Worm (Caenorhabditis elegans): ENCODE data around the gene srz-47.

Gene srz-47

ce11 chrV:17226119-17226518 lies 34.0 kb upstream of the srz-47 start, which contains the start of gene srh-112:
Gene srh-112 (minus strand): TSS chrV:17226219.
- TF ChIP-seq nhr-23 (tag; optimal IDR thresholded peaks at IDR 0.05) (no peak), lin-15B (tag; optimal IDR thresholded peaks at IDR 0.05) (no peak), nhr-237 (tag; optimal IDR thresholded peaks at IDR 0.05) (no peak), unc-62 (GFP tag; optimal IDR thresholded peaks at IDR 0.05) (no peak), tbx-2 (tag; optimal IDR thresholded peaks at IDR 0.05) (no peak), elt-2 (tag; optimal IDR thresholded peaks at IDR 0.05) (no peak), ceh-9 (tag; optimal IDR thresholded peaks at IDR 0.05) (no peak), nhr-12 (tag; optimal IDR thresholded peaks at IDR 0.05) (no peak), mdl-1 (tag; optimal IDR thresholded peaks at IDR 0.05) (no peak)

ce11 chrV:17225389-17225788 lies 33.3 kb upstream of the srz-47 start, which contains the start of gene scl-25:
Gene scl-25 (plus strand): TSS chrV:17225689.
- TF ChIP-seq nhr-25 (tag; optimal IDR thresholded peaks at IDR 0.05) (no peak), egl-5 (tag; optimal IDR thresholded peaks at IDR 0.05) (no peak), ZK546.5 (tag; optimal IDR thresholded peaks at IDR 0.05) (no peak), nhr-77 (tag; optimal IDR thresholded peaks at IDR 0.05) (no peak), sea-2 (GFP tag; optimal IDR thresholded peaks at IDR 0.05) (no peak), skn-1 (tag; optimal IDR thresholded peaks at IDR 0.05) (no peak), egl-27 (tag; optimal IDR thresholded peaks at IDR 0.05) (no peak), mdl-1 (tag; optimal IDR thresholded peaks at IDR 0.05) (no peak), zag-1 (tag; optimal IDR thresholded peaks at IDR 0.05) (no peak), nhr-12 (tag; optimal IDR thresholded peaks at IDR 0.05) (no peak), fkh-10 (GFP tag; optimal IDR thresholded peaks at IDR 0.05) (no peak), nhr-23 (tag; optimal IDR thresholded peaks at IDR 0.05) (no peak), lsy-12 (tag; optimal IDR thresholded peaks at IDR 0.05) (no peak), ceh-82 (tag; optimal IDR thresholded peaks at IDR 0.05) (no peak)

ce11 chrV:17223305-17223704 lies 31.2 kb upstream of the srz-47 start, which contains the start of gene srh-252:
Gene srh-252 (minus strand): TSS chrV:17223405.
- TF ChIP-seq ceh-16 (tag; optimal IDR thresholded peaks at IDR 0.05) (no peak), pha-4 (tag; optimal IDR thresholded peaks at IDR 0.05) (no peak), ceh-82 (tag; optimal IDR thresholded peaks at IDR 0.05) (no peak), nhr-25 (tag; optimal IDR thresholded peaks at IDR 0.05) (no peak), ztf-11 (tag; optimal IDR thresholded peaks at IDR 0.05) (no peak), nhr-237 (tag; optimal IDR thresholded peaks at IDR 0.05) (no peak), mml-1 (tag; optimal IDR thresholded peaks at IDR 0.05) (no peak), nhr-11 (tag; optimal IDR thresholded peaks at IDR 0.05) (no peak), elt-3 (tag; optimal IDR thresholded peaks at IDR 0.05) (no peak)

ce11 chrV:17220345-17220744 lies 28.2 kb upstream of the srz-47 start, which contains the start of gene srh-109:
Gene srh-109 (minus strand): TSS chrV:17220445.
- TF ChIP-seq egl-27 (tag; optimal IDR thresholded peaks at IDR 0.05), result no peak
- no peak for TF ChIP-seq elt-3 (tag; optimal IDR thresholded peaks at IDR 0.05)
- TF ChIP-seq lsy-12 (tag; optimal IDR thresholded peaks at IDR 0.05), result no peak
- no peak for TF ChIP-seq daf-12 (tag; optimal IDR thresholded peaks at IDR 0.05)
- TF ChIP-seq pha-4 (tag; optimal IDR thresholded peaks at IDR 0.05), result no peak
- TF ChIP-seq pqm-1 (tag; optimal IDR thresholded peaks at IDR 0.05), result no peak
- no peak for TF ChIP-seq unc-62 (GFP tag; optimal IDR thresholded peaks at IDR 0.05)
- TF ChIP-seq nhr-67 (tag; optimal IDR thresholded peaks at IDR 0.05), result no peak
- no peak for TF ChIP-seq ztf-11 (tag; optimal IDR thresholded peaks at IDR 0.05)
- no peak for TF ChIP-seq elt-2 (tag; optimal IDR thresholded peaks at IDR 0.05)
- TF ChIP-seq elt-1 (tag; optimal IDR thresholded peaks at IDR 0.05), result no peak
- TF ChIP-seq egl-5 (tag; optimal IDR thresholded peaks at IDR 0.05), result no peak
- TF ChIP-seq eor-1 (tag; optimal IDR thresholded peaks at IDR 0.05), result no peak
- no peak for TF ChIP-seq aly-2 (tag; optimal IDR thresholded peaks at IDR 0.05)
- TF ChIP-seq nhr-237 (tag; optimal IDR thresholded peaks at IDR 0.05), result no peak
- TF ChIP-seq lin-39 (tag; optimal IDR thresholded peaks at IDR 0.05), result no peak
- no peak for TF ChIP-seq nhr-43 (tag; optimal IDR thresholded peaks at IDR 0.05; ENCODE audit: poor library complexity, severe bottlenecking)
- no peak for TF ChIP-seq nhr-12 (tag; optimal IDR thresholded peaks at IDR 0.05)
- no peak for TF ChIP-seq unc-39 (tag; optimal IDR thresholded peaks at IDR 0.05)
- TF ChIP-seq ceh-82 (tag; optimal IDR thresholded peaks at IDR 0.05), result no peak

- TF ChIP-seq nhr-25 (tag; optimal IDR thresholded peaks at IDR 0.05) (no peak), ceh-82 (tag; optimal IDR thresholded peaks at IDR 0.05) (no peak), pha-4 (tag; optimal IDR thresholded peaks at IDR 0.05) (no peak), elt-2 (tag; optimal IDR thresholded peaks at IDR 0.05) (no peak), lin-15B (tag; optimal IDR thresholded peaks at IDR 0.05) (no peak), unc-39 (tag; optimal IDR thresholded peaks at IDR 0.05) (no peak)
Observed at ce11 chrV:17217690-17218089, 25.6 kb upstream of the srz-47 start, which contains the start of gene srbc-62. Gene srbc-62 (plus strand): TSS chrV:17217990.
